Worm (Caenorhabditis elegans) whole organism, young adult: ENCODE results near the gene Y102A11A.5.

ENCODE experiments used
- B0336.3 ChIP-seq: fragments of 200-800 bp; sonication (Bioruptor generic); IDR thresholded peaks from 2 replicates; pipeline ENCODE4 v1.3.6; 2022; ENCODE audit warnings: missing genetic modification characterization, missing compliant biosample characterization
- C06A6.2 ChIP-seq: fragments of 200-800 bp; sonication (Bioruptor generic); conservative IDR thresholded peaks from 2 replicates; pipeline ENCODE4 v1.3.6; 2022; ENCODE audit warnings: missing genetic modification characterization, missing compliant biosample characterization
- C17E4.6 ChIP-seq: fragments of 200-800 bp; sonication (Bioruptor generic); IDR thresholded peaks from 2 replicates; pipeline ENCODE4 v1.3.6; 2022; ENCODE audit warnings: missing genetic modification reagents, missing genetic modification characterization, missing compliant biosample characterization
- F23B12.7 ChIP-seq: sonication (generic microtip); optimal IDR thresholded peaks from 2 replicates; lab custom pipeline; 2017; ENCODE audit warnings: missing genetic modification characterization, mild to moderate bottlenecking, missing compliant biosample characterization, antibody characterized with exemption, moderate library complexity; ENCODE audit not compliant: insufficient read depth
- F37B4.10 ChIP-seq: fragments of 200-800 bp; sonication (Bioruptor generic); IDR thresholded peaks from 2 replicates; pipeline ENCODE4 v1.3.6; 2022; ENCODE audit warnings: missing genetic modification characterization, missing compliant biosample characterization
- F49E8.2 ChIP-seq: sonication (generic microtip); optimal IDR thresholded peaks from 3 replicates; lab custom pipeline; 2017; ENCODE audit warnings: missing genetic modification characterization, mild to moderate bottlenecking, missing compliant biosample characterization, antibody characterized with exemption, moderate library complexity; ENCODE audit not compliant: insufficient read depth
- F52B5.7 ChIP-seq: sonication (generic microtip); optimal IDR thresholded peaks from 2 replicates; lab custom pipeline; 2016; ENCODE audit warnings: mild to moderate bottlenecking, missing genetic modification characterization, missing compliant biosample characterization
- F55B11.4 ChIP-seq: sonication (generic microtip); optimal IDR thresholded peaks from 2 replicates; lab custom pipeline; 2016; ENCODE audit warnings: missing compliant biosample characterization, missing genetic modification characterization, borderline replicate concordance; ENCODE audit not compliant: insufficient read depth
- K11D2.4 ChIP-seq: fragments of 200-800 bp; sonication (Bioruptor generic); IDR thresholded peaks from 2 replicates; pipeline ENCODE4 v1.3.6; 2022; ENCODE audit warnings: missing genetic modification reagents, missing genetic modification characterization, missing compliant biosample characterization
- Y53F4B.3 ChIP-seq: fragments of 200-800 bp; sonication (Bioruptor generic); IDR thresholded peaks from 2 replicates; pipeline ENCODE4 v1.3.6; 2022; ENCODE audit warnings: missing genetic modification reagents, missing genetic modification characterization, missing compliant biosample characterization
- Y53G8AR.9 ChIP-seq: fragments of 200-800 bp; sonication (Bioruptor generic); conservative IDR thresholded peaks from 2 replicates; pipeline ENCODE4 v1.3.6; 2022; ENCODE audit warnings: missing genetic modification reagents, missing genetic modification characterization, missing compliant biosample characterization
- Y56A3A.18 ChIP-seq: fragments of 200-800 bp; sonication (Bioruptor generic); IDR thresholded peaks from 2 replicates; pipeline ENCODE4 v1.3.6; 2022; ENCODE audit warnings: missing genetic modification reagents, missing genetic modification characterization, missing compliant biosample characterization
- ZK185.1 ChIP-seq: sonication (generic microtip); optimal IDR thresholded peaks from 2 replicates; lab custom pipeline; 2016; ENCODE audit warnings: mild to moderate bottlenecking, missing genetic modification characterization, missing compliant biosample characterization; ENCODE audit not compliant: poor library complexity, severe bottlenecking
- akir-1 ChIP-seq: fragments of 200-800 bp; sonication (Bioruptor generic); optimal IDR thresholded peaks from 2 replicates; lab custom pipeline; 2018; ENCODE audit warnings: mild to moderate bottlenecking, missing genetic modification characterization, moderate library complexity, missing compliant biosample characterization
- ama-1 ChIP-seq, 3 experiments: fragments of 150-350 bp in 1 of 3; sonication (generic microtip) in 2 of 3; optimal IDR thresholded peaks; 2 replicates each; lab custom pipeline; 2014 to 2018; ENCODE audit warnings: missing biosample characterization in 2 of 3, missing genetic modification characterization in 2 of 3, missing genetic modification reagents in 2 of 3
- aptf-3 ChIP-seq: fragments of 200-800 bp; sonication (Bioruptor generic); IDR thresholded peaks from 2 replicates; pipeline ENCODE4 v1.3.6; 2022; ENCODE audit warnings: missing genetic modification characterization, missing compliant biosample characterization
- athp-1 ChIP-seq: sonication (generic microtip); optimal IDR thresholded peaks from 2 replicates; lab custom pipeline; 2017; ENCODE audit warnings: mild to moderate bottlenecking, missing genetic modification characterization, missing compliant biosample characterization
- attf-5 ChIP-seq: fragments of 200-800 bp; sonication (Bioruptor generic); optimal IDR thresholded peaks from 2 replicates; lab custom pipeline; 2018; ENCODE audit warnings: mild to moderate bottlenecking, missing genetic modification characterization, missing compliant biosample characterization
- ccch-3 ChIP-seq: fragments of 200-800 bp; sonication (Bioruptor generic); optimal IDR thresholded peaks from 2 replicates; lab custom pipeline; 2018; ENCODE audit warnings: mild to moderate bottlenecking, missing genetic modification characterization, missing compliant biosample characterization
- ceh-40 ChIP-seq: fragments of 200-800 bp; sonication (Bioruptor generic); IDR thresholded peaks from 2 replicates; pipeline ENCODE4 v1.3.6; 2022; ENCODE audit warnings: missing genetic modification characterization, missing compliant biosample characterization
- ceh-58 ChIP-seq: fragments of 200-800 bp; sonication (Bioruptor generic); IDR thresholded peaks from 2 replicates; pipeline ENCODE4 v1.3.6; 2022; ENCODE audit warnings: missing genetic modification characterization, missing compliant biosample characterization
- chd-7 ChIP-seq: sonication (generic microtip); optimal IDR thresholded peaks from 2 replicates; lab custom pipeline; 2016; ENCODE audit warnings: mild to moderate bottlenecking, missing genetic modification characterization, moderate library complexity, missing compliant biosample characterization
- die-1 ChIP-seq: sonication (generic microtip); optimal IDR thresholded peaks from 2 replicates; lab custom pipeline; 2016; ENCODE audit warnings: missing genotype, mild to moderate bottlenecking, missing genetic modification characterization, missing compliant biosample characterization
- dox-1 ChIP-seq: fragments of 200-800 bp; sonication (Bioruptor generic); IDR thresholded peaks from 2 replicates; pipeline ENCODE4 v1.3.6; 2022; ENCODE audit warnings: missing genetic modification reagents, missing genetic modification characterization, missing compliant biosample characterization
- efl-1 ChIP-seq: fragments of 150-350 bp; optimal IDR thresholded peaks from 2 replicates; lab custom pipeline; 2014; ENCODE audit warnings: missing biosample characterization, missing genetic modification reagents, missing genetic modification characterization
- ekl-4 ChIP-seq: fragments of 200-800 bp; sonication (Bioruptor generic); IDR thresholded peaks from 2 replicates; pipeline ENCODE4 v1.3.6; 2022; ENCODE audit warnings: missing genetic modification reagents, missing genetic modification characterization, missing compliant biosample characterization
- fkh-3 ChIP-seq: sonication (generic microtip); optimal IDR thresholded peaks from 2 replicates; lab custom pipeline; 2016; ENCODE audit warnings: mild to moderate bottlenecking, missing genetic modification characterization, missing compliant biosample characterization
- him-1 ChIP-seq: sonication (generic microtip); optimal IDR thresholded peaks from 2 replicates; lab custom pipeline; 2016; ENCODE audit warnings: missing genotype, missing genetic modification reagents, missing genetic modification characterization, missing compliant biosample characterization
- hmg-20 ChIP-seq: fragments of 200-800 bp; sonication (Bioruptor generic); IDR thresholded peaks from 2 replicates; pipeline ENCODE4 v1.3.6; 2022; ENCODE audit warnings: missing genetic modification reagents, missing genetic modification characterization, missing compliant biosample characterization
- hsf-1 ChIP-seq: fragments of 200-800 bp; sonication (Bioruptor generic); IDR thresholded peaks from 2 replicates; pipeline ENCODE4 v1.3.6; 2022; ENCODE audit warnings: missing genetic modification reagents, missing genetic modification characterization, missing compliant biosample characterization
- lin-35 ChIP-seq, 3 experiments: fragments of 150-350 bp in 2 of 3; sonication (generic microtip) in 1 of 3; optimal IDR thresholded peaks; 2 replicates each; lab custom pipeline; 2014 to 2018; ENCODE audit warnings: missing biosample characterization in 3 of 3, missing genetic modification characterization in 3 of 3, missing genetic modification reagents in 3 of 3
- lsy-27 ChIP-seq: sonication (generic microtip); optimal IDR thresholded peaks from 2 replicates; lab custom pipeline; 2017; ENCODE audit warnings: missing genetic modification characterization, mild to moderate bottlenecking, missing compliant biosample characterization, antibody characterized with exemption, missing genotype, borderline replicate concordance; ENCODE audit not compliant: insufficient read depth
- madf-10 ChIP-seq: sonication (generic microtip); optimal IDR thresholded peaks from 2 replicates; lab custom pipeline; 2016; ENCODE audit warnings: mild to moderate bottlenecking, missing genetic modification characterization, missing compliant biosample characterization
- madf-6 ChIP-seq: fragments of 200-800 bp; sonication (Bioruptor generic); IDR thresholded peaks from 2 replicates; pipeline ENCODE4 v1.3.6; 2022; ENCODE audit warnings: missing genetic modification reagents, missing genetic modification characterization, missing compliant biosample characterization
- madf-8 ChIP-seq: fragments of 200-800 bp; sonication (Bioruptor generic); conservative IDR thresholded peaks from 2 replicates; pipeline ENCODE4 v1.3.6; 2022; ENCODE audit warnings: missing genetic modification reagents, missing genetic modification characterization, missing compliant biosample characterization
- nfya-2 ChIP-seq: fragments of 200-800 bp; sonication (Bioruptor generic); IDR thresholded peaks from 2 replicates; pipeline ENCODE4 v1.3.6; 2022; ENCODE audit warnings: missing genetic modification reagents, missing genetic modification characterization, missing compliant biosample characterization
- nhr-27 ChIP-seq: fragments of 200-800 bp; sonication (Bioruptor generic); optimal IDR thresholded peaks from 2 replicates; lab custom pipeline; 2018; ENCODE audit warnings: mild to moderate bottlenecking, missing genetic modification characterization, moderate library complexity, missing compliant biosample characterization
- nhr-90 ChIP-seq: sonication (generic microtip); optimal IDR thresholded peaks from 2 replicates; lab custom pipeline; 2016; ENCODE audit warnings: missing genotype, mild to moderate bottlenecking, missing genetic modification characterization, missing compliant biosample characterization
- pha-4 ChIP-seq: fragments of 150-350 bp; sonication (generic microtip); optimal IDR thresholded peaks from 2 replicates; lab custom pipeline; 2014; ENCODE audit warnings: missing biosample characterization, missing genetic modification reagents, missing genetic modification characterization
- repo-1 ChIP-seq: sonication (generic microtip); optimal IDR thresholded peaks from 2 replicates; lab custom pipeline; 2017; ENCODE audit warnings: mild to moderate bottlenecking, missing genetic modification characterization, missing compliant biosample characterization
- sea-2 ChIP-seq: fragments of 200-800 bp; sonication (Bioruptor generic); IDR thresholded peaks from 2 replicates; pipeline ENCODE4 v1.3.6; 2022; ENCODE audit warnings: missing genetic modification characterization, missing compliant biosample characterization
- snpc-1.1 ChIP-seq: sonication (generic microtip); optimal IDR thresholded peaks from 2 replicates; lab custom pipeline; 2017; ENCODE audit warnings: missing genetic modification characterization, mild to moderate bottlenecking, missing compliant biosample characterization, antibody characterized with exemption, moderate library complexity, missing genotype, missing genetic modification reagents; ENCODE audit not compliant: insufficient read depth
- snpc-1.3 ChIP-seq: sonication (generic microtip); optimal IDR thresholded peaks from 2 replicates; lab custom pipeline; 2017; ENCODE audit warnings: missing genetic modification characterization, mild to moderate bottlenecking, missing compliant biosample characterization, antibody characterized with exemption, moderate library complexity, missing genotype, missing genetic modification reagents; ENCODE audit not compliant: insufficient read depth
- sptf-2 ChIP-seq: fragments of 200-800 bp; sonication (Bioruptor generic); optimal IDR thresholded peaks from 2 replicates; lab custom pipeline; 2018; ENCODE audit warnings: mild to moderate bottlenecking, missing genetic modification characterization, missing compliant biosample characterization
- unc-130 ChIP-seq: sonication (generic microtip); optimal IDR thresholded peaks from 2 replicates; lab custom pipeline; 2016; ENCODE audit warnings: missing genetic modification reagents, missing genetic modification characterization, missing compliant biosample characterization
- zfh-2 ChIP-seq: fragments of 200-800 bp; sonication (Bioruptor generic); conservative IDR thresholded peaks from 2 replicates; pipeline ENCODE4 v1.3.6; 2022; ENCODE audit warnings: missing genetic modification reagents, missing genetic modification characterization, missing compliant biosample characterization
- ztf-28 ChIP-seq: fragments of 200-800 bp; sonication (Bioruptor generic); IDR thresholded peaks from 2 replicates; pipeline ENCODE4 v1.3.6; 2022; ENCODE audit warnings: missing genetic modification reagents, missing genetic modification characterization, missing compliant biosample characterization

Y102A11A.5 gene

DNA sequence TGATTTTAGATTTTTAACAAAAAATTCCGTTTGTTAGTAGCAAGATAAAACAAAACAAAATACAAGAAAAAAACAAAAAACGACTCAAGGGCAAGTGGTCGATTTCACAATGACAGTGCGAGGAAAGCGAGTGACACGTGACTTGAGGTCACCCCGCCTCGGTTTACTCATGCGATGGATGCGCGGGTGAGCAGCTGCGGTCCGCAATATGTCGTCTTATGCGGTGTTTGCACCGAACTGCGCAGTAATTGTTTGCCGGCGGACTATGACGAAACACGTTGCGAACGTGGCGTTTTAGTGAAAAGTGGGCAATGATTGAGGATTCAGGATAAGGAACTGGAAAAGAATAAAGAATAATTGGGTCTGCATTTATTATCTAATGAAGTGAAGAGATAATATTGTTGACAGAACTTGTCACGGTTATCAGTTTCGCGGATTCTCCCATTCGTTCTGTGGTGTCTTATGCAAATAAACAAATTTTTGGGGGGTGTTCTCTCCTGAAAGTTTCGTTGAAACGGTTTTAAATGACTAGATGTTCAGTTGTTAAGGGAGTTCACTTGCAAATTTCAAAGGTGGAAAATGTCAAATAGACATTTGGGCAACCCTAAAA is 40.1 kb upstream of the Y102A11A.5 start (continued):
- no peak for TF ChIP-seq C17E4.6 (GFP tag; lab: Robert Waterston, UW)
- no peak for TF ChIP-seq lsy-27 (tag; lab: Kevin White, UChicago)
- 0 out of 2 replicates have a peak, but pooled peaks have one; percentile 30 for TF ChIP-seq C06A6.2 (GFP tag; lab: Robert Waterston, UW)
- no peak for TF ChIP-seq sptf-2 (GFP tag; lab: Kevin White, UChicago)
- no peak for TF ChIP-seq snpc-1.1 (tag; lab: Kevin White, UChicago)
- TF ChIP-seq madf-10 (tag; lab: Kevin White, UChicago), result no peak
- no peak; the same call in 1 of the 2 replicates for TF ChIP-seq zfh-2
- TF ChIP-seq hmg-20 (GFP tag; lab: Robert Waterston, UW), result no peak
- TF ChIP-seq Y56A3A.18 (GFP tag; lab: Robert Waterston, UW), result no peak
- no peak; the same call in 1 of the 2 replicates for TF ChIP-seq B0336.3 (GFP tag; lab: Robert Waterston, UW)
- no peak for TF ChIP-seq nfya-2
- TF ChIP-seq F37B4.10, result no peak
- TF ChIP-seq aptf-3, result no peak
- TF ChIP-seq ZK185.1, result no peak
- TF ChIP-seq die-1 (tag; lab: Kevin White, UChicago), result no peak
- no peak for TF ChIP-seq nhr-27
- TF ChIP-seq madf-8 (GFP tag; lab: Robert Waterston, UW), result no peak
- no peak for TF ChIP-seq nhr-90 (tag; lab: Kevin White, UChicago)
- TF ChIP-seq lin-35 (GFP tag; optimal IDR thresholded peaks at IDR 0.05; lab: Kevin White, UChicago), result peak in 1 of 3 experiments; percentile 45
- no peak for TF ChIP-seq hsf-1 (GFP tag; lab: Robert Waterston, UW)
- peak; percentile 65 for TF ChIP-seq attf-5 (GFP tag; lab: Kevin White, UChicago)
- no peak for TF ChIP-seq ama-1 (optimal IDR thresholded peaks at IDR 0.05; lab: Kevin White, UChicago)
- no peak for TF ChIP-seq ama-1 (GFP tag; optimal IDR thresholded peaks at IDR 0.05; lab: Kevin White, UChicago)
- TF ChIP-seq K11D2.4, result peak; percentile 67; the same call in 1 of the 2 replicates
- TF ChIP-seq ccch-3, result no peak
- peak; percentile 10 for TF ChIP-seq efl-1
- TF ChIP-seq madf-6, result no peak
- no peak for TF ChIP-seq ztf-28 (GFP tag; lab: Robert Waterston, UW)
- TF ChIP-seq F49E8.2 (tag; lab: Kevin White, UChicago), result no peak
- no peak for TF ChIP-seq sea-2 (GFP tag; lab: Robert Waterston, UW)
- TF ChIP-seq F55B11.4 (tag; lab: Kevin White, UChicago), result no peak
- no peak for TF ChIP-seq Y53G8AR.9
- no peak for TF ChIP-seq ekl-4 (GFP tag; lab: Robert Waterston, UW)
- no peak for TF ChIP-seq unc-130 (GFP tag; lab: Kevin White, UChicago)
- TF ChIP-seq akir-1 (GFP tag; lab: Kevin White, UChicago), result peak; percentile 40
- no peak for TF ChIP-seq Y53F4B.3 (GFP tag; lab: Robert Waterston, UW)
- no peak for TF ChIP-seq F52B5.7 (tag; lab: Kevin White, UChicago)
- no peak for TF ChIP-seq fkh-3 (tag; lab: Kevin White, UChicago)
- TF ChIP-seq snpc-1.3, result no peak
- TF ChIP-seq repo-1, result no peak
- no peak for TF ChIP-seq pha-4 (tag; lab: Kevin White, UChicago)
- TF ChIP-seq ceh-58, result no peak
- no peak for TF ChIP-seq athp-1 (tag; lab: Kevin White, UChicago)
- TF ChIP-seq F23B12.7 (tag; lab: Kevin White, UChicago), result no peak
- no peak for TF ChIP-seq chd-7 (tag; lab: Kevin White, UChicago)
- no peak for TF ChIP-seq ceh-40 (GFP tag; lab: Robert Waterston, UW)
- TF ChIP-seq him-1 (tag; lab: Kevin White, UChicago), result no peak
- TF ChIP-seq dox-1 (GFP tag; lab: Robert Waterston, UW), result peak; percentile 63
